Worm (Caenorhabditis elegans) whole organism, L4 larva: ENCODE measurements around the gene fbxa-150.

Experiments used
- F10B5.3 ChIP-seq: sonication (generic microtip); optimal IDR thresholded peaks from 2 replicates; lab custom pipeline; 2016; ENCODE audit warnings: mild to moderate bottlenecking, missing genetic modification characterization, missing compliant biosample characterization
- F26F4.8 ChIP-seq: fragments of 200-800 bp; sonication (Bioruptor generic); conservative IDR thresholded peaks from 2 replicates; pipeline ENCODE4 v1.3.6; 2022; ENCODE audit warnings: missing genetic modification characterization, missing compliant biosample characterization
- F44E2.7 ChIP-seq: fragments of 200-800 bp; sonication (Bioruptor generic); IDR thresholded peaks from 2 replicates; pipeline ENCODE4 v2.1.2; 2022; ENCODE audit warnings: missing genetic modification characterization, missing compliant biosample characterization
- F49E8.2 ChIP-seq: sonication (generic microtip); optimal IDR thresholded peaks from 2 replicates; lab custom pipeline; 2016; ENCODE audit warnings: missing compliant biosample characterization, mild to moderate bottlenecking, missing genetic modification characterization, borderline replicate concordance
- Y75B8A.6 ChIP-seq: fragments of 200-800 bp; sonication (Bioruptor generic); IDR thresholded peaks from 2 replicates; pipeline ENCODE4 v1.3.6; 2022; ENCODE audit warnings: missing genetic modification reagents, missing genetic modification characterization, missing compliant biosample characterization
- ZK546.5 ChIP-seq, 2 experiments: sonication (generic microtip); optimal IDR thresholded peaks; 2 replicates each; lab custom pipeline; 2017; ENCODE audit warnings: missing biosample characterization in 2 of 2, missing genetic modification characterization in 2 of 2
- aha-1 ChIP-seq: fragments of 150-350 bp; peaks from one replicate; lab custom pipeline; 2014; ENCODE audit warnings: missing biosample characterization, missing genetic modification characterization
- ceh-82 ChIP-seq: sonication (generic microtip); optimal IDR thresholded peaks from 2 replicates; lab custom pipeline; 2017; ENCODE audit warnings: missing biosample characterization, missing genetic modification characterization
- daf-12 ChIP-seq: fragments of 150-350 bp; optimal IDR thresholded peaks from 2 replicates; lab custom pipeline; 2014; ENCODE audit warnings: missing biosample characterization, missing genetic modification reagents, missing genetic modification characterization
- daf-16 ChIP-seq, 3 experiments: sonication (generic microtip); optimal IDR thresholded peaks; 2 replicates each; lab custom pipeline; 2016 to 2017; ENCODE audit warnings: missing genetic modification characterization in 3 of 3, missing genetic modification reagents in 3 of 3, mild to moderate bottlenecking in 2 of 3, missing compliant biosample characterization in 2 of 3, missing biosample characterization in 1 of 3, moderate library complexity in 1 of 3
- daf-19 ChIP-seq: fragments of 200-800 bp; sonication (Bioruptor generic); conservative IDR thresholded peaks from 2 replicates; pipeline ENCODE4 v1.3.6; 2022; ENCODE audit warnings: missing genetic modification characterization, missing compliant biosample characterization
- dmd-8 ChIP-seq: fragments of 200-800 bp; sonication (Bioruptor generic); IDR thresholded peaks from 2 replicates; pipeline ENCODE4 v1.3.6; 2022; ENCODE audit warnings: missing genetic modification characterization, missing compliant biosample characterization
- dmd-9 ChIP-seq: fragments of 200-800 bp; sonication (Bioruptor generic); IDR thresholded peaks from 2 replicates; pipeline ENCODE4 v1.3.6; 2022; ENCODE audit warnings: missing genetic modification reagents, missing genetic modification characterization, missing compliant biosample characterization
- dpl-1 ChIP-seq: fragments of 150-350 bp; optimal IDR thresholded peaks from 2 replicates; lab custom pipeline; 2014; ENCODE audit warnings: missing biosample characterization, missing genetic modification reagents, missing genetic modification characterization
- dve-1 ChIP-seq: sonication (generic microtip); optimal IDR thresholded peaks from 2 replicates; lab custom pipeline; 2017; ENCODE audit warnings: antibody characterized with exemption, mild to moderate bottlenecking, missing genetic modification characterization, missing compliant biosample characterization; ENCODE audit not compliant: insufficient read depth
- egl-43 ChIP-seq: fragments of 200-800 bp; sonication (Bioruptor generic); IDR thresholded peaks from 2 replicates; pipeline ENCODE4 v1.3.6; 2022; ENCODE audit warnings: missing genetic modification reagents, missing genetic modification characterization, missing compliant biosample characterization
- hlh-30 ChIP-seq: sonication (generic microtip); optimal IDR thresholded peaks from 2 replicates; lab custom pipeline; 2017; ENCODE audit warnings: antibody characterized with exemption, mild to moderate bottlenecking, missing genetic modification characterization, missing compliant biosample characterization; ENCODE audit not compliant: insufficient read depth
- lin-1 ChIP-seq: fragments of 200-800 bp; sonication (Bioruptor generic); IDR thresholded peaks from 2 replicates; pipeline ENCODE4 v1.3.6; 2022; ENCODE audit warnings: missing genetic modification reagents, missing genetic modification characterization, missing compliant biosample characterization
- lsy-2 ChIP-seq, 2 experiments: fragments of 150-350 bp in 1 of 2; sonication (generic microtip) in 1 of 2; optimal IDR thresholded peaks; 2 replicates each; lab custom pipeline; 2014 to 2017; ENCODE audit warnings: missing biosample characterization in 2 of 2, missing genetic modification characterization in 2 of 2
- madf-9 ChIP-seq: fragments of 200-800 bp; sonication (Bioruptor generic); conservative IDR thresholded peaks from 2 replicates; pipeline ENCODE4 v1.3.6; 2022; ENCODE audit warnings: missing genetic modification reagents, missing genetic modification characterization, missing compliant biosample characterization
- mdl-1 ChIP-seq, 2 experiments: fragments of 150-350 bp in 1 of 2; sonication (generic microtip) in 1 of 2; optimal IDR thresholded peaks; 2 replicates each; lab custom pipeline; 2014 to 2017; ENCODE audit warnings: missing biosample characterization in 2 of 2, missing genetic modification characterization in 2 of 2
- mdt-29 ChIP-seq: fragments of 200-800 bp; sonication (Bioruptor generic); IDR thresholded peaks from 2 replicates; pipeline ENCODE4 v1.3.6; 2022; ENCODE audit warnings: missing genetic modification reagents, missing genetic modification characterization, missing compliant biosample characterization
- mep-1 ChIP-seq: fragments of 150-350 bp; sonication (generic microtip); optimal IDR thresholded peaks from 3 replicates; lab custom pipeline; 2014; ENCODE audit warnings: missing biosample characterization, missing genetic modification characterization
- mes-2 ChIP-seq: sonication (generic microtip); optimal IDR thresholded peaks from 2 replicates; lab custom pipeline; 2016; ENCODE audit warnings: missing genotype, mild to moderate bottlenecking, missing genetic modification characterization, missing compliant biosample characterization; ENCODE audit not compliant: poor library complexity, severe bottlenecking
- mxl-2 ChIP-seq: fragments of 200-800 bp; sonication (Bioruptor generic); conservative IDR thresholded peaks from 2 replicates; pipeline ENCODE4 v1.3.6; 2022; ENCODE audit warnings: missing genetic modification reagents, missing genetic modification characterization, missing compliant biosample characterization
- nhr-11 ChIP-seq: fragments of 150-350 bp; optimal IDR thresholded peaks from 2 replicates; lab custom pipeline; 2014; ENCODE audit warnings: missing biosample characterization, missing genetic modification characterization
- nhr-237 ChIP-seq: sonication (generic microtip); optimal IDR thresholded peaks from 2 replicates; lab custom pipeline; 2017; ENCODE audit warnings: missing biosample characterization, missing genetic modification characterization
- nhr-41 ChIP-seq: fragments of 200-800 bp; sonication (Bioruptor generic); IDR thresholded peaks from 2 replicates; pipeline ENCODE4 v1.3.6; 2022; ENCODE audit warnings: missing genetic modification reagents, missing genetic modification characterization, missing compliant biosample characterization
- nhr-48 ChIP-seq: sonication (generic microtip); optimal IDR thresholded peaks from 2 replicates; lab custom pipeline; 2016; ENCODE audit warnings: mild to moderate bottlenecking, missing genetic modification characterization, missing compliant biosample characterization
- nhr-6 ChIP-seq: fragments of 150-350 bp; optimal IDR thresholded peaks from 2 replicates; lab custom pipeline; 2014; ENCODE audit warnings: missing biosample characterization, missing genetic modification characterization
- nhr-77 ChIP-seq: fragments of 150-350 bp; optimal IDR thresholded peaks from 2 replicates; lab custom pipeline; 2014; ENCODE audit warnings: missing biosample characterization, missing genetic modification characterization
- php-3 ChIP-seq: fragments of 200-800 bp; sonication (Bioruptor generic); IDR thresholded peaks from 2 replicates; pipeline ENCODE4 v1.3.6; 2022; ENCODE audit warnings: missing genetic modification reagents, missing genetic modification characterization, missing compliant biosample characterization
- rbr-2 ChIP-seq: sonication (generic microtip); optimal IDR thresholded peaks from 2 replicates; lab custom pipeline; 2016; ENCODE audit warnings: missing genotype, missing genetic modification characterization, missing compliant biosample characterization
- sdz-12 ChIP-seq: fragments of 200-800 bp; sonication (Bioruptor generic); optimal IDR thresholded peaks from 2 replicates; lab custom pipeline; 2018; ENCODE audit warnings: mild to moderate bottlenecking, missing genetic modification characterization, missing compliant biosample characterization
- set-16 ChIP-seq: fragments of 200-800 bp; sonication (Bioruptor generic); IDR thresholded peaks from 2 replicates; pipeline ENCODE4 v1.3.6; 2022; ENCODE audit warnings: missing genetic modification reagents, missing genetic modification characterization, missing compliant biosample characterization
- snpc-1.2 ChIP-seq: fragments of 200-800 bp; sonication (Bioruptor generic); IDR thresholded peaks from 2 replicates; pipeline ENCODE4 v1.3.6; 2022; ENCODE audit warnings: missing genetic modification reagents, missing genetic modification characterization, missing compliant biosample characterization
- spr-3 ChIP-seq: fragments of 200-800 bp; sonication (Bioruptor generic); optimal IDR thresholded peaks from 2 replicates; lab custom pipeline; 2018; ENCODE audit warnings: mild to moderate bottlenecking, missing genetic modification characterization, missing compliant biosample characterization
- unc-130 ChIP-seq: sonication (generic microtip); optimal IDR thresholded peaks from 2 replicates; lab custom pipeline; 2016; ENCODE audit warnings: missing genetic modification reagents, missing genetic modification characterization, missing compliant biosample characterization
- zag-1 ChIP-seq: fragments of 150-350 bp; optimal IDR thresholded peaks from 2 replicates; lab custom pipeline; 2014; ENCODE audit warnings: missing biosample characterization, missing genetic modification characterization
- zip-11 ChIP-seq: fragments of 200-800 bp; sonication (Bioruptor generic); IDR thresholded peaks from 2 replicates; pipeline ENCODE4 v1.3.6; 2022; ENCODE audit warnings: missing genetic modification characterization, missing compliant biosample characterization
- ztf-7 ChIP-seq: fragments of 150-350 bp; optimal IDR thresholded peaks from 2 replicates; lab custom pipeline; 2014; ENCODE audit warnings: missing biosample characterization, missing genetic modification characterization

The fbxa-150 gene

ce11 chrV:20479013-20479739, 43.2 kb upstream of the fbxa-150 start, which contains the start of the genes calf-1 and rpl-2 (continued):
- TF ChIP-seq zag-1 (tag; lab: Kevin White, UChicago) (no peak), nhr-41 (GFP tag; lab: Robert Waterston, UW) (no peak), mdl-1 (tag; optimal IDR thresholded peaks at IDR 0.05; lab: Kevin White, UChicago) (peak in 1 of 2 experiments; percentile 2), sdz-12 (no peak), daf-19 (GFP tag; lab: Robert Waterston, UW) (no peak), unc-130 (GFP tag; lab: Kevin White, UChicago) (peak; percentile 23), zip-11 (no peak), mxl-2 (GFP tag; lab: Robert Waterston, UW) (no peak), aha-1 (tag; lab: Kevin White, UChicago) (peak; percentile 94), php-3 (no peak), ztf-7 (tag; lab: Kevin White, UChicago) (no peak), ceh-82 (tag; lab: Kevin White, UChicago) (no peak), dmd-9 (GFP tag; lab: Robert Waterston, UW) (no peak), daf-12 (tag; lab: Kevin White, UChicago) (no peak), egl-43 (GFP tag; lab: Robert Waterston, UW) (no peak), F10B5.3 (tag; lab: Kevin White, UChicago) (no peak), lsy-2 (tag; optimal IDR thresholded peaks at IDR 0.05; lab: Kevin White, UChicago) (peak; percentile 0 to 73), spr-3 (no peak), snpc-1.2 (GFP tag; lab: Robert Waterston, UW) (no peak), mep-1 (peak; percentile 69), nhr-11 (peak; percentile 23), daf-16 (GFP tag; optimal IDR thresholded peaks at IDR 0.05; lab: Kevin White, UChicago) (no peak), daf-16 (tag; optimal IDR thresholded peaks at IDR 0.05; lab: Kevin White, UChicago) (no peak), nhr-77 (tag; lab: Kevin White, UChicago) (peak; percentile 29), set-16 (no peak), rbr-2 (tag; lab: Kevin White, UChicago) (peak; percentile 22), Y75B8A.6 (GFP tag; lab: Robert Waterston, UW) (no peak), dmd-8 (GFP tag; lab: Robert Waterston, UW) (no peak), F26F4.8 (GFP tag; lab: Robert Waterston, UW) (no peak), mdt-29 (no peak), hlh-30 (peak; percentile 68), F49E8.2 (no peak), dpl-1 (GFP tag; lab: Kevin White, UChicago) (peak; percentile 55), mes-2 (tag; lab: Kevin White, UChicago) (peak; percentile 82), madf-9 (GFP tag; lab: Robert Waterston, UW) (no peak), dve-1 (tag; lab: Kevin White, UChicago) (peak; percentile 55), nhr-237 (no peak), lin-1 (no peak), nhr-6 (tag; lab: Kevin White, UChicago) (peak; percentile 26), nhr-48 (tag; lab: Kevin White, UChicago) (no peak), ZK546.5 (tag; optimal IDR thresholded peaks at IDR 0.05; lab: Kevin White, UChicago) (no peak)

DNA sequence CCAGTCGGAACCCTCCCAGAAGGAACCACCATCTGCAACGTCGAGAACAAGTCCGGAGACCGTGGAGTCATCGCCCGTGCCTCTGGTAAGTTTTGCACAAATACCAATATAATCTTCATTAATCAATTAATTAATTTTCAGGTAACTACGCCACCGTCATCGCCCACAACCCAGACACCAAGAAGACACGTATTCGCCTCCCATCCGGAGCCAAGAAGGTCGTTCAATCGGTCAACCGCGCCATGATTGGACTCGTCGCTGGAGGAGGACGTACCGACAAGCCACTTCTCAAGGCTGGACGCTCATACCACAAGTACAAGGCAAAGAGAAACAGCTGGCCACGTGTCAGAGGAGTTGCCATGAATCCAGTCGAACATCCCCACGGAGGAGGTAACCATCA, 42.2 kb upstream of the fbxa-150 start:
- TF ChIP-seq F44E2.7 (GFP tag; lab: Robert Waterston, UW): peak; percentile 82; the same call in 1 of the 2 replicates
